Worm (Caenorhabditis elegans): ENCODE results near the gene R03G5.6.
A peak's percentile ranks its signal among the peaks of the same experiment; 100 is the strongest.

R03G5.6 gene

DNA sequence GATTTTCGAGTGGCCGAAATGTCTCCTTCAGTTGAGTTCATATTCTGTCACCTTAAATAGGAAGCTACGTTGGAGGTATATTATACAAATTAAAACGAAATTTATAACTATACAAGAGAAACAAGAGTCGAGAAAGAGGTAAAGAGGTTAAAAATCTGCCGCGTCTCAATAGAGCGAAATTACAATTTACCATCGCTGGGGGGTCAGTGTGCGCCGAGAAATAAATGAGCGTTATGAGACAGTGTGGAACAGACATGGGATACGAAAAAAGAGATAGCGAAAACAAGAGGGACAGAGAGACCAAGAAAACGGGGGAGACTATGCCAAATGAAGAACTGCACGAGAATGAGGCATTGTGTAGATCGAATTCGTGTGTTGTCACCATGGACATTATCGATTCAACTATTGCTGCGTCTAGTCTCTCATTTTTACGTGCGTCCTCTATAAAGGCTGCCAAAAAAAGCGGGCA, 28.8 kb downstream of the R03G5.6 start, which contains the start of gene ZK154.5 (continued):
- TF ChIP-seq snpc-1.3 (tag; optimal IDR thresholded peaks at IDR 0.05; ENCODE audit: insufficient read depth) (no peak), ztf-3 (GFP tag; optimal IDR thresholded peaks at IDR 0.05) (no peak), dpl-1 (GFP tag; optimal IDR thresholded peaks at IDR 0.05) (no peak), nhr-80 (tag; optimal IDR thresholded peaks at IDR 0.05) (peak; percentile 55), nfya-1 (tag; optimal IDR thresholded peaks at IDR 0.05; ENCODE audit: borderline replicate concordance, insufficient read depth) (no peak)

DNA sequence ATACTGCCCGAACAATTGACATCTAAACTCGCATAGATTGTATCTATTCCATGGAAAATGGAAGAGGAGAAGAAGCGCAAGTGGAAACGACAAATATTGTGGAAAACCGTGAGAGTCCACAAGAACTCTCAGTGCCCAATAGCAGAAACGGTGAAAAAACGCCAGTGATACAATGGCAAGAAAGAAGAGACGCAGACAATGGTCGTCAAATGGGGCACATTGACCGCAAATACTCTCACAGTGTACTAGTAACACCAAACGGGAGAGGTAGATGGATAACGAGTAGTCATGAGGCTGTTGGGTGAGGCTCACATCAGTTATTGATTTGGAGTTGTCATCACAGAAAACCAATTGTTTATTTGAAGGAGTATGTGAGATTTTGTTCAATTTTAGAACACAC, 34.3 kb downstream of the R03G5.6 start, which contains the start of gene ZK154.4:
Gene ZK154.4, minus strand, starts transcription at position 27 of the 400 bp plus-strand sequence.
- TF ChIP-seq ceh-27 (GFP tag; optimal IDR thresholded peaks at IDR 0.05) (peak; percentile 28), hmg-1.2 (GFP tag; IDR thresholded peaks at IDR 0.05) (peak; percentile 71), nhr-80 (tag; optimal IDR thresholded peaks at IDR 0.05) (peak; percentile 41), unc-62 (GFP tag; optimal IDR thresholded peaks at IDR 0.05) (no peak), B0336.3 (GFP tag; IDR thresholded peaks at IDR 0.05) (0 out of 2 replicates have a peak, but pooled peaks have one; percentile 28), lir-1 (GFP tag; conservative IDR thresholded peaks at IDR 0.05) (no peak), him-1 (tag; optimal IDR thresholded peaks at IDR 0.05) (no peak), ZK185.1 (tag; optimal IDR thresholded peaks at IDR 0.05; ENCODE audit: poor library complexity, severe bottlenecking) (peak; percentile 23), F57C9.4 (tag; optimal IDR thresholded peaks at IDR 0.05) (no peak), dox-1 (GFP tag; IDR thresholded peaks at IDR 0.05) (peak; percentile 38; the same call in 1 of the 2 replicates), madf-8 (GFP tag; conservative IDR thresholded peaks at IDR 0.05) (no peak), D2030.7 (GFP tag; IDR thresholded peaks at IDR 0.05) (no peak), Y67H2A.10 (GFP tag; conservative IDR thresholded peaks at IDR 0.05) (no peak), let-607 (tag; optimal IDR thresholded peaks at IDR 0.05) (no peak), attf-5 (GFP tag; optimal IDR thresholded peaks at IDR 0.05) (peak; percentile 27), mcd-1 (GFP tag; IDR thresholded peaks at IDR 0.05) (no peak), fkh-3 (tag; optimal IDR thresholded peaks at IDR 0.05) (no peak), zim-3 (tag; optimal IDR thresholded peaks at IDR 0.05) (no peak), egl-18 (GFP tag; IDR thresholded peaks at IDR 0.05) (no peak), lsy-27 (tag; optimal IDR thresholded peaks at IDR 0.05; ENCODE audit: borderline replicate concordance, insufficient read depth) (no peak), nhr-27 (tag; optimal IDR thresholded peaks at IDR 0.05) (no peak), ztf-25 (GFP tag; IDR thresholded peaks at IDR 0.05) (no peak), repo-1 (tag; optimal IDR thresholded peaks at IDR 0.05) (no peak), lin-35 (GFP tag; optimal IDR thresholded peaks at IDR 0.05) (peak in 1 of 3 experiments; percentile 35)

DNA sequence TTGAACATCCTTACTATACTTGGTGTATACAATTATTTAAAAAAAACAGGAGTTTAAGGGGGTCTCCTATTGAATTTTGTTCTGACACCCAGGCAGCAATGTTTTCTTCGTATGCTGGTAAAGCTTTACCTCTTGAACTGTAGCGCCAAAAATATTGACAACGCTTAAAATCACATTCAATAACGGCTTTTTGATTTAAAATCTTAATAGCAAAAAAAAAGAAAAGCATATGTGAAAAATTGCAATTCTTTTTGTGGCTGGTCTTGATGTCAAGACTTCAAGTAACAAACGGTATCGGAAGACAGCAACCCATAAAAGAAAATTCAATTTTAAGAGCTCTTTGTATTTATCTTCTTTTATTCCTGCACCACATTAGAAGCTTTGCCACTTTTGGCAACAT, 34.9 kb downstream of the R03G5.6 start:
- TF ChIP-seq lsl-1 (GFP tag; optimal IDR thresholded peaks at IDR 0.05) (no peak), ets-4 (GFP tag; optimal IDR thresholded peaks at IDR 0.05) (no peak), bed-2 (GFP tag; IDR thresholded peaks at IDR 0.05) (no peak), rec-8 (tag; optimal IDR thresholded peaks at IDR 0.05) (no peak), zim-3 (tag; optimal IDR thresholded peaks at IDR 0.05) (no peak), F22D6.2 (tag; optimal IDR thresholded peaks at IDR 0.05) (no peak), ceh-79 (tag; optimal IDR thresholded peaks at IDR 0.05) (no peak), F55B11.4 (tag; optimal IDR thresholded peaks at IDR 0.05; ENCODE audit: borderline replicate concordance, insufficient read depth) (no peak), nhr-179 (tag; optimal IDR thresholded peaks at IDR 0.05) (no peak), nhr-27 (tag; optimal IDR thresholded peaks at IDR 0.05) (no peak), hmg-1.2 (GFP tag; IDR thresholded peaks at IDR 0.05) (no peak), lin-35 (GFP tag; optimal IDR thresholded peaks at IDR 0.05) (no peak), ztf-18 (tag; optimal IDR thresholded peaks at IDR 0.05) (no peak), ceh-27 (GFP tag; optimal IDR thresholded peaks at IDR 0.05) (no peak), fkh-3 (tag; optimal IDR thresholded peaks at IDR 0.05) (no peak)

Measured in whole organism, young adult.